Fruit fly (Drosophila melanogaster) whole organism, wandering third instar larva: ENCODE measurements around the gene mRpS6.

Source experiments
- CG9705 ChIP-seq: fragments of 200-800 bp; sonication (Bioruptor generic); optimal IDR thresholded peaks from 2 replicates; lab custom pipeline; 2018; ENCODE audit warnings: missing biosample characterization, mild to moderate bottlenecking, missing genetic modification characterization
- Rel ChIP-seq, 2 experiments: fragments of 200-800 bp; sonication (Bioruptor generic) in 1 of 2; optimal IDR thresholded peaks; 2 replicates in 1 of 2; 3 replicates in 1 of 2; lab custom pipeline; 2016 to 2019; ENCODE audit warnings: mild to moderate bottlenecking in 2 of 2, missing biosample characterization in 2 of 2, missing genetic modification characterization in 2 of 2, moderate library complexity in 1 of 2
- fru ChIP-seq: fragments of 200-800 bp; sonication (Bioruptor generic); optimal IDR thresholded peaks from 3 replicates; lab custom pipeline; 2016; ENCODE audit warnings: missing biosample characterization, mild to moderate bottlenecking, missing genetic modification characterization
- sv ChIP-seq: fragments of 200-800 bp; sonication (Bioruptor generic); optimal IDR thresholded peaks from 3 replicates; lab custom pipeline; 2016; ENCODE audit warnings: missing biosample characterization, missing genetic modification characterization
- woc ChIP-seq: sonication (Bioruptor generic); optimal IDR thresholded peaks from 2 replicates; lab custom pipeline; 2016; ENCODE audit warnings: missing biosample characterization, mild to moderate bottlenecking, missing genetic modification characterization

DNA sequence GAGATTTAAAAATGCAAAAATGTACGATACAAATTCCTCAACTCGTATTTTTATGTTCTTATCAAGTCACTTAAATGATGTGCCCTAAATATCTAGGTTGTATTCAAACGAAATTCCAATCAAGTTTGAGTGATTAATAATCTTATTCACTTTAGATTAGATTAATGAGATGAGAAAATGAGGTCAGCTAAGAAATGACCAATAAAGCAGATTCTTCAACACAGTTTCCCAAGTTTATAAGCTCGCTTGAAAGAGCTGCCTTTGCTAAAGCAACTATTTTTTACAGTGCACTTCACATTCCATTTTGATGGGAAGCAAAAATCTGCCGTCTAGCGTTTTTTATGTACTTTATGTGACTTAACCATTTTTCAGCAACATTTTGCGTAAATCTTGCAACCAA is 18.0 kb upstream of the mRpS6 start:
- TF ChIP-seq fru, result no peak
- TF ChIP-seq sv (GFP tag; lab: Kevin White, UChicago), result no peak
- no peak for TF ChIP-seq woc (GFP tag; lab: Kevin White, UChicago)
- TF ChIP-seq CG9705 (GFP tag; lab: Kevin White, UChicago), result no peak
- TF ChIP-seq Rel (GFP tag; optimal IDR thresholded peaks at IDR 0.05; lab: Kevin White, UChicago), result no peak
- TF ChIP-seq Rel (tag; optimal IDR thresholded peaks at IDR 0.05; lab: Kevin White, UChicago), result no peak
